Worm (Caenorhabditis elegans) whole organism, L4/young adult: ENCODE data around the gene C18C4.7.

Experiments
- W03F9.2 ChIP-seq: fragments of 150-350 bp; optimal IDR thresholded peaks from 2 replicates; lab custom pipeline; 2014; ENCODE audit warnings: missing biosample characterization, missing genetic modification characterization
- him-1 ChIP-seq: sonication (generic microtip); optimal IDR thresholded peaks from 2 replicates; lab custom pipeline; 2016; ENCODE audit warnings: missing genotype, missing genetic modification reagents, missing genetic modification characterization, missing compliant biosample characterization

DNA sequence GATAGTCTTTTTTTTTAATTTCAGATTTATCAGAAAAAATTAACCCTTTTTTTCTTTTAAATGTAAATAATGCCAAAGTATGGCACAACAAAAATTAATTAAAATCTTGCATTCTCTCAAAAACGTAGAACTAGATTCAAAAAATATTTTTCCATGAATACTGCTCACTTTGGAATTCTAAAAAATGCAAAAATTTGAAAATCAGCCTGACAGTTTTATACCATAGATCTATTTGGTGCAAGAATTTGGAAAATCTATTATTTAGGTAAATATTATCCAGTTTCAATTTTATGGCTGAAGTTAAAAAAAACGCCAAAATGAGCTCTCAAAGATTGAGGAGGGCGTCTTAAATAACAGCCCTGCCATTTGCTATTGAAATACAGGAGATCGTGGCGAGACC, 12.6 kb upstream of the C18C4.7 start:
- no peak for TF ChIP-seq him-1 (tag; lab: Kevin White, UChicago)
- no peak for TF ChIP-seq W03F9.2 (tag; lab: Kevin White, UChicago)
